Worm (Caenorhabditis elegans): ENCODE measurements around the gene frpr-12.

The frpr-12 gene

ce11 chrV:8936184-8936589, 33.4 kb downstream of the frpr-12 start, which contains the start of gene unc-23:
Gene unc-23, plus strand, starts transcription at chrV:8936359.
- TF ChIP-seq pat-9 (tag; optimal IDR thresholded peaks at IDR 0.05) (peak; percentile 38), ceh-6 (GFP tag; optimal IDR thresholded peaks at IDR 0.05) (no peak), ets-4 (tag; optimal IDR thresholded peaks at IDR 0.05) (peak; percentile 60), unc-55 (GFP tag; optimal IDR thresholded peaks at IDR 0.05) (peak; percentile 86), F13H6.1 (tag; optimal IDR thresholded peaks at IDR 0.05) (peak; percentile 26), ref-2 (tag; optimal IDR thresholded peaks at IDR 0.05) (peak; percentile 54), tbx-2 (tag; optimal IDR thresholded peaks at IDR 0.05) (peak; percentile 23), hlh-15 (tag; optimal IDR thresholded peaks at IDR 0.05) (no peak), rnt-1 (tag; optimal IDR thresholded peaks at IDR 0.05) (peak; percentile 80), syd-9 (tag; optimal IDR thresholded peaks at IDR 0.05) (no peak), dve-1 (tag; optimal IDR thresholded peaks at IDR 0.05) (peak; percentile 9), ceh-34 (tag; optimal IDR thresholded peaks at IDR 0.05) (peak; percentile 11), ceh-18 (tag; optimal IDR thresholded peaks at IDR 0.05) (peak; percentile 83), nfya-1 (tag; optimal IDR thresholded peaks at IDR 0.05) (peak; percentile 79), ceh-31 (tag; optimal IDR thresholded peaks at IDR 0.05) (peak; percentile 36), C08G9.2 (tag; optimal IDR thresholded peaks at IDR 0.05) (peak; percentile 23), sdc-2 (tag; optimal IDR thresholded peaks at IDR 0.05) (no peak)

- TF ChIP-seq pag-3 (tag; optimal IDR thresholded peaks at IDR 0.05; ENCODE audit: borderline replicate concordance) (no peak), unc-55 (GFP tag; optimal IDR thresholded peaks at IDR 0.05) (peak; percentile 28)
These were observed 34.1 kb downstream of the frpr-12 start for ce11 chrV:8936791-8937475.

ce11 chrV:8937476-8938249, 34.9 kb downstream of the frpr-12 start:
- TF ChIP-seq rnt-1 (tag; optimal IDR thresholded peaks at IDR 0.05) (no peak), K02D7.2 (tag; optimal IDR thresholded peaks at IDR 0.05) (no peak), sox-4 (tag; optimal IDR thresholded peaks at IDR 0.05) (no peak), npax-4 (tag; optimal IDR thresholded peaks at IDR 0.05) (no peak)

ce11 chrV:8938445-8938844, 35.6 kb downstream of the frpr-12 start:
- TF ChIP-seq hlh-30 (tag; optimal IDR thresholded peaks at IDR 0.05; ENCODE audit: insufficient read depth) (no peak), ceh-6 (GFP tag; optimal IDR thresholded peaks at IDR 0.05) (no peak), nfya-1 (tag; optimal IDR thresholded peaks at IDR 0.05) (no peak), pat-9 (tag; optimal IDR thresholded peaks at IDR 0.05) (no peak), nhr-232 (tag; optimal IDR thresholded peaks at IDR 0.05) (no peak), pros-1 (tag; optimal IDR thresholded peaks at IDR 0.05) (no peak)

- no peak for TF ChIP-seq ztf-16 (tag; optimal IDR thresholded peaks at IDR 0.05)
- no peak for TF ChIP-seq ceh-31 (tag; optimal IDR thresholded peaks at IDR 0.05)
- TF ChIP-seq fkh-6 (tag; optimal IDR thresholded peaks at IDR 0.05) = no peak
- TF ChIP-seq hlh-8 (tag; optimal IDR thresholded peaks at IDR 0.05) = no peak
- no peak for TF ChIP-seq T23F11.4 (GFP tag; optimal IDR thresholded peaks at IDR 0.05)
- no peak for TF ChIP-seq nhr-11 (tag; optimal IDR thresholded peaks at IDR 0.05)
- TF ChIP-seq unc-3 (GFP tag; conservative IDR thresholded peaks at IDR 0.05) = no peak
- no peak for TF ChIP-seq unc-3 (tag; optimal IDR thresholded peaks at IDR 0.05)
- TF ChIP-seq ahr-1 (tag; optimal IDR thresholded peaks at IDR 0.05) = no peak
- no peak for TF ChIP-seq hlh-13 (GFP tag; optimal IDR thresholded peaks at IDR 0.05)
- TF ChIP-seq lim-6 (tag; optimal IDR thresholded peaks at IDR 0.05) = no peak
- TF ChIP-seq hlh-15 (tag; optimal IDR thresholded peaks at IDR 0.05) = no peak
- no peak for TF ChIP-seq hlh-6 (tag; optimal IDR thresholded peaks at IDR 0.05)
- TF ChIP-seq pros-1 (tag; optimal IDR thresholded peaks at IDR 0.05) = no peak
- no peak for TF ChIP-seq ttx-3 (tag; optimal IDR thresholded peaks at IDR 0.05)
- TF ChIP-seq ama-1 (optimal IDR thresholded peaks at IDR 0.05) = no peak
- no peak for TF ChIP-seq pat-9 (tag; optimal IDR thresholded peaks at IDR 0.05)
- no peak for TF ChIP-seq npax-4 (tag; optimal IDR thresholded peaks at IDR 0.05)
- no peak for TF ChIP-seq syd-9 (tag; optimal IDR thresholded peaks at IDR 0.05)
These were observed 36.1 kb downstream of the frpr-12 start for ce11 chrV:8938943-8939342.

Data from whole organism, late embryonic.